Fruit fly (Drosophila melanogaster) whole organism, pupa: ENCODE data around the gene sws.

Source experiments
- CG13204 ChIP-seq: fragments of 200-800 bp; sonication (Bioruptor generic); optimal IDR thresholded peaks from 2 replicates; lab custom pipeline; 2018; ENCODE audit warnings: missing biosample characterization, mild to moderate bottlenecking, missing genetic modification characterization, moderate library complexity
- CG17806 ChIP-seq: fragments of 200-800 bp; sonication (Bioruptor generic); optimal IDR thresholded peaks from 2 replicates; lab custom pipeline; 2018; ENCODE audit warnings: missing biosample characterization, mild to moderate bottlenecking, missing genetic modification characterization, moderate library complexity
- CG32121 ChIP-seq: fragments of 200-800 bp; sonication (Bioruptor generic); IDR thresholded peaks from 2 replicates; pipeline ENCODE4 v1.3.6; 2022; ENCODE audit warnings: missing biosample characterization, missing genetic modification characterization
- CG4496 ChIP-seq: fragments of 200-800 bp; sonication (Bioruptor generic); IDR thresholded peaks from 3 replicates; pipeline ENCODE4 v1.3.6; 2022; ENCODE audit warnings: missing biosample characterization, missing genetic modification characterization
- CG8159 ChIP-seq: fragments of 200-800 bp; sonication (Bioruptor generic); optimal IDR thresholded peaks from 3 replicates; lab custom pipeline; 2018; ENCODE audit warnings: missing biosample characterization, mild to moderate bottlenecking, missing genetic modification characterization, moderate library complexity
- CG8301 ChIP-seq: fragments of 200-800 bp; sonication (Bioruptor generic); optimal IDR thresholded peaks from 2 replicates; lab custom pipeline; 2018; ENCODE audit warnings: missing biosample characterization, mild to moderate bottlenecking, missing genetic modification characterization
- CG9948 ChIP-seq: fragments of 200-800 bp; sonication (Bioruptor generic); optimal IDR thresholded peaks from 2 replicates; lab custom pipeline; 2018; ENCODE audit warnings: missing biosample characterization, mild to moderate bottlenecking, missing genetic modification characterization, moderate library complexity
- D1 ChIP-seq: fragments of 200-800 bp; sonication (Bioruptor generic); optimal IDR thresholded peaks from 2 replicates; lab custom pipeline; 2018; ENCODE audit warnings: missing biosample characterization, mild to moderate bottlenecking, missing genetic modification characterization, moderate library complexity
- EcR ChIP-seq: fragments of 200-800 bp; sonication (Bioruptor generic); optimal IDR thresholded peaks from 3 replicates; lab custom pipeline; 2019; ENCODE audit warnings: missing biosample characterization, missing genetic modification characterization, mild to moderate bottlenecking, moderate library complexity, missing genetic modification reagents
- Pif1A ChIP-seq: fragments of 200-800 bp; sonication (Bioruptor generic); optimal IDR thresholded peaks from 3 replicates; lab custom pipeline; 2016; ENCODE audit warnings: missing biosample characterization, missing genetic modification characterization
- Snoo ChIP-seq: fragments of 200-800 bp; sonication (Bioruptor generic); optimal IDR thresholded peaks from 3 replicates; lab custom pipeline; 2017; ENCODE audit warnings: missing biosample characterization, mild to moderate bottlenecking, missing genetic modification characterization, inconsistent platforms
- rn ChIP-seq: fragments of 200-800 bp; sonication (Bioruptor generic); IDR thresholded peaks from 2 replicates; pipeline ENCODE4 v1.3.6; 2022; ENCODE audit warnings: missing biosample characterization, missing genetic modification characterization

- peak; percentile 19; the same call in 1 of the 3 replicates for TF ChIP-seq CG4496 (GFP tag; lab: Robert Waterston, UW)
- TF ChIP-seq CG13204 (GFP tag; lab: Kevin White, UChicago) = peak; percentile 45
- TF ChIP-seq D1 (tag; lab: Kevin White, UChicago) = no peak
- no peak for TF ChIP-seq Snoo
- peak; percentile 14 for TF ChIP-seq CG8301 (tag; lab: Kevin White, UChicago)
- peak; percentile 1 for TF ChIP-seq Pif1A
- peak; percentile 1 for TF ChIP-seq CG8159 (tag; lab: Kevin White, UChicago)
- TF ChIP-seq CG17806 (tag; lab: Kevin White, UChicago) = no peak
- TF ChIP-seq CG9948 (tag; lab: Kevin White, UChicago) = no peak
- no peak for TF ChIP-seq rn
- TF ChIP-seq EcR (GFP tag; lab: Kevin White, UChicago) = no peak
- TF ChIP-seq CG32121 (GFP tag; lab: Robert Waterston, UW) = no peak
Observed at dm6 chrX:7976976-7977834, 9.2 kb upstream of the sws start.
